Worm (Caenorhabditis elegans) whole organism, midembryonic: Measurements from ENCODE around the gene T01C3.11.

ENCODE experiments used
- T22C8.4 ChIP-seq: fragments of 200-800 bp; sonication (Bioruptor generic); IDR thresholded peaks from 2 replicates; pipeline ENCODE4 v1.3.6; 2022; ENCODE audit warnings: missing genetic modification characterization, missing compliant biosample characterization
- cog-1 ChIP-seq: sonication (generic microtip); optimal IDR thresholded peaks from 2 replicates; lab custom pipeline; 2016; ENCODE audit warnings: missing genetic modification characterization, missing compliant biosample characterization
- flt-1 ChIP-seq: fragments of 200-800 bp; sonication (Bioruptor generic); IDR thresholded peaks from 2 replicates; pipeline ENCODE4 v1.3.6; 2022; ENCODE audit warnings: missing genetic modification characterization, missing compliant biosample characterization
- klf-2 ChIP-seq: fragments of 200-800 bp; sonication (Bioruptor generic); conservative IDR thresholded peaks from 2 replicates; pipeline ENCODE4 v1.3.6; 2022; ENCODE audit warnings: missing genetic modification reagents, missing genetic modification characterization, missing compliant biosample characterization
- med-1 ChIP-seq: sonication (generic microtip); optimal IDR thresholded peaks from 2 replicates; lab custom pipeline; 2017; ENCODE audit warnings: missing genetic modification characterization, mild to moderate bottlenecking, missing compliant biosample characterization, antibody characterized with exemption, missing genetic modification reagents; ENCODE audit not compliant: insufficient read depth
- ref-1 ChIP-seq: fragments of 200-800 bp; sonication (Bioruptor generic); conservative IDR thresholded peaks from 2 replicates; pipeline ENCODE4 v1.3.6; 2022; ENCODE audit warnings: missing genetic modification reagents, missing genetic modification characterization, missing compliant biosample characterization
- tab-1 ChIP-seq: fragments of 200-800 bp; sonication (Bioruptor generic); IDR thresholded peaks from 2 replicates; pipeline ENCODE4 v1.3.6; 2022; ENCODE audit warnings: missing genetic modification characterization, missing compliant biosample characterization
- ztf-23 ChIP-seq: fragments of 200-800 bp; sonication (Bioruptor generic); IDR thresholded peaks from 2 replicates; pipeline ENCODE4 v1.3.6; 2022; ENCODE audit warnings: missing genetic modification reagents, missing genetic modification characterization, missing compliant biosample characterization
- ztf-29 ChIP-seq: fragments of 200-800 bp; sonication (Bioruptor generic); IDR thresholded peaks from 2 replicates; pipeline ENCODE4 v1.3.6; 2022; ENCODE audit warnings: missing genetic modification reagents, missing genetic modification characterization, missing compliant biosample characterization

The T01C3.11 gene

DNA sequence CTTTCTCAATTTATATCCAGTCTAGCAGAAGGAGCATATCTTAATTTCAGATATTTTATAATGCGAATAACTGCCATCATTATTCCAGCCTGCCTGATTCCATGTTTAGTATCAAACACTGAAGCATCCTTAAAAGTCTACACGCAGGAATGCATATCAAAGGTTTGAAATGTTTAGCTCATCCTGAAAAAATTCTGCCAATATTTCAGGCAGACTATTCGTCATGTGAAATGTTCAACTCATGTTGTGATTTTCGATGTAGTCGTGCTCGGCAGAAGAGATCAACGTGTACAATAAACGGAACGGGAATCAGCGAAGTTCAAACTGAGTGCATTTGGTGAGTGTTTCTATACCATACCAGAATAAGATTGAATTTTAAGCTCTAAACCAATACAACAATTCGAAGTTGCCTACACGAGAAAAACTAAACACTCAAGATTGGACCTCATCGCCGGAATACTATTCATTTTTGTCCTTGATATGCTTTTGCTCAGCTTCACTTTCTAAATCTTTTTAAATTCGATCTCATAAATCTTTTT is at the start of gene T01C3.11:
Gene T01C3.11 (plus strand): TSS at position 51 of the 539 bp plus-strand sequence.
- TF ChIP-seq T22C8.4: no peak
- TF ChIP-seq med-1 (GFP tag; lab: Kevin White, UChicago): no peak
- TF ChIP-seq ztf-29 (GFP tag; lab: Robert Waterston, UW): no peak

DNA sequence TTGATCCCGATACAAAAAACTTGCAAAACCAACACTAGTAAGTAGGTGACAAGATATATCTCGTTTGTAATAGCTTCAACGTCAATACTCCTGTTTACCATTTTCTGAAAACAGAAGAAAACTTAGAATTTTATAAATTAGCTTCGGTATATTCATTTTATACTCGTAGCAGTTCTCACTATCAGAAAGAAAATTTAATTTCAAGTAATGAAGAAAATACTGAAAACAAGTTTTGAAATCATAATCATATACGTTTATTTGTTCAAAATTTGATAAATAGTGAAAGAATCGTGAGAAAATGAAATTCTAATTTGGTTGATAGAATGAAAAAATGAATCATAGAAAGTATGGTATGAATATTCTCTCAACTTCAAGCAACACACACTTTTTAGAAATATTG is 44.7 kb upstream of the T01C3.11 start, which contains the start of gene C30G7.5:
Gene C30G7.5 (minus strand): TSS at position 101 of the 400 bp plus-strand sequence.
- no peak for TF ChIP-seq ref-1
- TF ChIP-seq med-1 (GFP tag; lab: Kevin White, UChicago): no peak
- TF ChIP-seq ztf-29 (GFP tag; lab: Robert Waterston, UW): no peak
- TF ChIP-seq ztf-23 (GFP tag; lab: Robert Waterston, UW): no peak
- TF ChIP-seq cog-1 (tag; lab: Kevin White, UChicago): no peak
- no peak for TF ChIP-seq klf-2 (GFP tag; lab: Robert Waterston, UW)
- TF ChIP-seq T22C8.4: no peak

DNA sequence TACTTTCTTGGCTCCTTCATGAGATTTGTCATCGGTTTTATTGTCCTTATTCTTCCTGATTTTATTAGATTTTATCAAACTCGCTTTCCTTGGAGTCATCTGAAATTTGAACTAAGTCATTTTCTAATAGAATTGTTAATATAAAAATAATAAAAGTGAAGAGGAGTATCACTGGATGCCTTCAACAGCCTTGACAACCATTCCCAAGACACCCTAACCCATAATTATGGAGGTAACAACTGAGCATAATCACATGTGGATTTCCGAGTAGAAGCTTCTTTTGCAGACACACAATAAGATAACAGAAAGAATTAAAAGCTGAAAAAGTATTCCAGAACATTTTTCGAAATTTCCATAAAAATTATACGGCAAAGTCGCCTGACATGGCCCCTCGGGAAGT is 43.7 kb upstream of the T01C3.11 start, which contains the start of gene F02D8.9:
Gene F02D8.9 (minus strand): TSS at position 101 of the 400 bp plus-strand sequence.
- TF ChIP-seq ref-1 (no peak), cog-1 (tag; lab: Kevin White, UChicago) (no peak), tab-1 (GFP tag; lab: Robert Waterston, UW) (no peak), ztf-23 (GFP tag; lab: Robert Waterston, UW) (no peak), ztf-29 (GFP tag; lab: Robert Waterston, UW) (no peak), T22C8.4 (no peak), med-1 (GFP tag; lab: Kevin White, UChicago) (no peak), flt-1 (no peak), klf-2 (GFP tag; lab: Robert Waterston, UW) (no peak)

DNA sequence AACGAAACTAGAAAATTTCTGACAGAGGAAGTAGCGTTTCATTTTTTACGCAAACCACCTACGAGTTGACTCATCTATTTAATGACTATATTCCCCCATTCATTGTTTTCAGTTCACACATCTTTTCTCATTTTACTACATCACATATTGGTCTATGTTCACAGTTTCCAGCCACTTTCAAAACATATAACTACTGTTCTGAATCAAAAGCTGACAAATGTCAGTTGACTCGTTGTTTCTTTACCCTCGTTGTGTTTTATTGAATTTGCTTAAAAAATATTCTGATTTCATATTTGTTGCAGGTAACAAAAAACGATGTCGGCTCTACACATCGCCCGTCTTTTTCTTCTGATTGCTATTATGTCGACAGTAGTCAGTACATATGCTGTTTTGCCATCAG is 28.2 kb upstream of the T01C3.11 start, which contains the start of gene nlp-59:
Gene nlp-59 (plus strand): TSS at position 301 of the 400 bp plus-strand sequence.
- no peak for TF ChIP-seq T22C8.4
- TF ChIP-seq med-1 (GFP tag; lab: Kevin White, UChicago): no peak
- TF ChIP-seq ztf-23 (GFP tag; lab: Robert Waterston, UW): no peak
- no peak for TF ChIP-seq ref-1
- TF ChIP-seq ztf-29 (GFP tag; lab: Robert Waterston, UW): no peak
- TF ChIP-seq tab-1 (GFP tag; lab: Robert Waterston, UW): no peak
- TF ChIP-seq flt-1: no peak
- TF ChIP-seq klf-2 (GFP tag; lab: Robert Waterston, UW): no peak
- no peak for TF ChIP-seq cog-1 (tag; lab: Kevin White, UChicago)

DNA sequence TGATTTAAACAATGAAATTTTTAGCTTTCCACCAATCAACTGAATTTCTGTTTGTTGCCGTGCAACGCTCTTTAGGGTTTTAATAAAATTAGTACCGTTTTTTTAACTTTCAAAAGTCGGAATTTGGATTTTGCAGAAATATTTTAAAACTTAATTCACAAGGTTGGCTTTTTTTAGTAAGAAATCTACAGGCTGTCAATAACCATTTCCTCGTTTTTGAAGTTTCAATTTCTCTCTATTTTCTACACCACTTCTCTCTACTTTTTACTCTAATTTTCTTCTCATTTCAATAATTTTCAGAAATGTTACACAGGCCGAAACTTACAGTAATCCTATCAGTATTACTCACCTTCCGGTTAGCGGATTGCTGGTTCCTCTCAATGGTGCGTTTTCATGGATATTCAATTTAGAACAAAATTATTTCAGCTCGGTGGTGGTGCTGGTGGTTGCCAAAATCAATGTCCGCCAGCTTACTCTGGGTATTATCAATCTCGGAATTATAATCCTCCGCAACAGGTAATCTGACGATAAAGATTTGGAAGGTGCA is 21.1 kb upstream of the T01C3.11 start, which contains the start of the genes grd-12 and F02D8.1:
Gene grd-12 (plus strand): TSS at position 301 of the 547 bp plus-strand sequence.
Gene F02D8.1 (minus strand): TSS at position 497 of the 547 bp plus-strand sequence.
- TF ChIP-seq klf-2 (GFP tag; lab: Robert Waterston, UW) (no peak), ztf-23 (GFP tag; lab: Robert Waterston, UW) (no peak), ref-1 (no peak), flt-1 (no peak), med-1 (GFP tag; lab: Kevin White, UChicago) (no peak)

DNA sequence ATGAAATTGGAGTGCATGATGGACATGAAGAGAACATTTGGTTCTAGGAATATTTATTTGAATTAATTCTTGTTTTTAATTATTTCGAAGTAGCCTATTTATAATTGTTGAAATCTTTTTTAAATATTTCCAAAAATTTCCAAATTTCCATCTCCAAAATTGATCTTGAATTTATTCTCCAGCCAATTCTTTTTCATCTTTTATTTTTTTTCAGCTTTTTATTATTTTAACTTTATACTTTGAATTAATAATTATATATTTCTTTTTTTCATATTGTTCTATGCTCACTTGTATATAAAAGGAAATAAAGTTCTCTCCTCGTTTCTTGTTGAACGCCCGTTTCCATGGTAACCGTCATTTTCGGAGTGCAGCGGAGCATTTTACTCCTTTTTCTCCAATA is 19.4 kb upstream of the T01C3.11 start, which contains the start of gene xbx-1:
Gene xbx-1 (plus strand): TSS at position 301 of the 400 bp plus-strand sequence.
- TF ChIP-seq ref-1 (no peak), T22C8.4 (no peak), ztf-29 (GFP tag; lab: Robert Waterston, UW) (no peak), cog-1 (tag; lab: Kevin White, UChicago) (no peak), ztf-23 (GFP tag; lab: Robert Waterston, UW) (no peak), tab-1 (GFP tag; lab: Robert Waterston, UW) (no peak)

DNA sequence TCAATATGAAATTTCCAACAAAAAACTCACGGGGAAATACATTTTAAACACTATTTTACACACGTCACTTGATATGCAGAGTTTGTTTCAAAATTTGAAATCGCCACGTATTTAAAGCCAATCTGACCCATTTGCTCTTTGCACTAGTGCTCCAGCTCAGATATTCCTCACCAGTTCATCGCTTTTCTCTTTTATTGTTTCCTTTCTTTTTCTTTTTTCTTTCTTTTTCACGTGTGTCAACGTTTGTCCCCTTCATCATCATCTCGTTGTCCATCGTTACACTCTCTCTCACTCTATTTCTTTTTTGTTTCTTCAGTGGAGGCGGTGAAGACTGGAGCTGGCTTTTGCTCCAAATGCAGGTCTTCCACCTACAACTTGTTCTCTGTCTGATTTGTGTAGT is 14.7 kb upstream of the T01C3.11 start, which contains the start of gene F02D8.4:
Gene F02D8.4 (plus strand): TSS at position 301 of the 400 bp plus-strand sequence.
- TF ChIP-seq med-1 (GFP tag; lab: Kevin White, UChicago): no peak
- no peak for TF ChIP-seq flt-1
- TF ChIP-seq ztf-29 (GFP tag; lab: Robert Waterston, UW): no peak

DNA sequence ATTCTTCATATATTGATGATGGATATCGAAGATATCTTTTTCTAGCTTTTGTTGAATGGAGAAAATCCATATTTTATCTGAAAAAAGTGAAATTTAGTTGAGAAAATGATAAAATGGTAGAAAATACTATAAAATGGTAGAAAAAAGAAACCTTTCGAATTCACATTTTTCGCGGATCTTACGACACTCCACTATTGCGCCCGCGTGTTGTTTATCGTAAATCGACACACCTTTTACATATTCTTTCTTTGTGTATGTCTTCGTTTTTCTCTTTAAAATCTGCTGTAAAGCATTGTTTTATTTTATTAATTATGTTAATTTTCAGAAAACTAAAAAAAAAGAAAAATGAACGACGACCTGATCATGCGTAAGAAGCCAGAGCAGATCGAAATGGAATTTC is 8.5 kb upstream of the T01C3.11 start, which contains the start of the genes cdt-2 and T01C3.2:
Gene cdt-2 (minus strand): TSS at position 284 of the 400 bp plus-strand sequence.
Gene T01C3.2 (plus strand): TSS at position 326 of the 400 bp plus-strand sequence.
- TF ChIP-seq ref-1 (no peak), ztf-23 (GFP tag; lab: Robert Waterston, UW) (no peak), tab-1 (GFP tag; lab: Robert Waterston, UW) (no peak), ztf-29 (GFP tag; lab: Robert Waterston, UW) (no peak), med-1 (GFP tag; lab: Kevin White, UChicago) (no peak)

DNA sequence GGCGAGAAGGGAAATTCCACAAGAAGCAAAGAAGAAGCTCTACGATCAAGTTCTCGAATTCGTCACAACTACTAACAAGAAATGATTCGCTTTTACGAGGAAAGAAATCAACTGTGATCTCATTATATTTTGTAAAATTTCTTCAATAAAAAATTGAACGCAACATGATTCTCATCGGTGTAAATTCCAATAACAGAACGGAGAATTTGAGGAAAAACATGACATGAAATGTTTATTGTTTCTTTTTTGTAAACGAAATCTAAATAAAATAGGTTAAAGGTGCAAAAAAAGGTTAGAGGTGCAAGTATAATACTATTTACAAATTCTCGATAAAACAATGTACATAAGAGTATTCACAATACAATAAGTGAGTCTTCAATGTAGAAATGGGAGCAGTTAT is 7.8 kb upstream of the T01C3.11 start:
- TF ChIP-seq tab-1 (GFP tag; lab: Robert Waterston, UW): no peak
- no peak for TF ChIP-seq ref-1
- no peak for TF ChIP-seq flt-1

DNA sequence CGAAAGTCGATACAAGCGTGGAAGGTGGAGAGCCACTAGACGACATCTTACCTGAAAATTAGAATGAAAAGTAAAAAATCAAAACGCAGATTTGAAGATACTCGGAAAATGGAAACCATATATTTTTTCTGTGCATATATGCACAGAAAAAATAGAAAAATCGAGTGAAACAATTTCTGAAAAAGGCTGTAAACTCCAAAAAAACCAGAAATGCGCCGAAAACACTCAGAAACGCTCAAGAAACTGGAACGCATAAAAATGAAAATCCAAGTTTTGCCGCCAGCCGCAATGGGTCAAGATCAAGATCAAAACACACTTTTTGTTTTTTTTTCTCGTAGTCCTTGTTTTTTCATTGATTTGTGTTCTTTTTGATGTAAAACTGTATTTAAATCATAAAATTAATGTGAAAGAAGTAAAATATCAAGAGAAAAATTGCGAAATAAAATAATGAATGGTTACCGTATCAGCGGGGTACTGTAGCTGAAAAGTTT is 6.7 kb upstream of the T01C3.11 start, which contains the start of gene T01C3.3:
Gene T01C3.3 (minus strand): TSS at position 51 of the 491 bp plus-strand sequence.
- TF ChIP-seq ref-1 (no peak), ztf-29 (GFP tag; lab: Robert Waterston, UW) (no peak), tab-1 (GFP tag; lab: Robert Waterston, UW) (no peak), cog-1 (tag; lab: Kevin White, UChicago) (no peak), ztf-23 (GFP tag; lab: Robert Waterston, UW) (no peak), T22C8.4 (no peak), flt-1 (no peak), med-1 (GFP tag; lab: Kevin White, UChicago) (no peak), klf-2 (GFP tag; lab: Robert Waterston, UW) (no peak)
